Fruit fly (Drosophila melanogaster): Measurements from ENCODE around the gene CG43844.
A peak's percentile ranks its signal among the peaks of the same experiment; 100 is the strongest.

The CG43844 gene

dm6 chr3R:21937075-21937950 lies 48.0 kb downstream of the CG43844 start (continued):
- TF ChIP-seq Aef1 (GFP tag; IDR thresholded peaks at IDR 0.05) (peak; percentile 24; the same call in 1 of the 3 replicates), CG15269 (tag; optimal IDR thresholded peaks at IDR 0.05) (peak; percentile 31), CG3847 (GFP tag; IDR thresholded peaks at IDR 0.05) (no peak), klu (GFP tag; IDR thresholded peaks at IDR 0.05) (no peak), da (GFP tag; optimal IDR thresholded peaks at IDR 0.05) (no peak), Sin3A (optimal IDR thresholded peaks at IDR 0.05) (no peak), CG1602 (GFP tag; optimal IDR thresholded peaks at IDR 0.05) (no peak), Hr39 (optimal IDR thresholded peaks at IDR 0.05) (no peak), Bteb2 (GFP tag; optimal IDR thresholded peaks at IDR 0.05) (no peak), gce (GFP tag; IDR thresholded peaks at IDR 0.05) (no peak), kni (GFP tag; optimal IDR thresholded peaks at IDR 0.05) (no peak), CG7357 (GFP tag; IDR thresholded peaks at IDR 0.05) (peak; percentile 27; the same call in 1 of the 3 replicates), gsb (GFP tag; IDR thresholded peaks at IDR 0.05) (no peak), mirr (GFP tag; optimal IDR thresholded peaks at IDR 0.05) (no peak), CG6765 (GFP tag; optimal IDR thresholded peaks at IDR 0.05) (no peak), pzg (GFP tag; optimal IDR thresholded peaks at IDR 0.05) (no peak), oc (tag; optimal IDR thresholded peaks at IDR 0.05) (no peak), CG18476 (GFP tag; optimal IDR thresholded peaks at IDR 0.05) (no peak), unc-4 (GFP tag; IDR thresholded peaks at IDR 0.05; ENCODE audit: partially characterized antibody) (no peak), ken (GFP tag; IDR thresholded peaks at IDR 0.05) (no peak), Opbp (GFP tag; IDR thresholded peaks at IDR 0.05; ENCODE audit: partially characterized antibody) (no peak), pb (GFP tag; optimal IDR thresholded peaks at IDR 0.05) (peak; percentile 44), fd96Cb (tag; optimal IDR thresholded peaks at IDR 0.05) (peak; percentile 49), Dbx (GFP tag; IDR thresholded peaks at IDR 0.05) (no peak), CG7745 (tag; optimal IDR thresholded peaks at IDR 0.05) (no peak), phol (tag; optimal IDR thresholded peaks at IDR 0.05) (peak; percentile 51), CG12744 (GFP tag; optimal IDR thresholded peaks at IDR 0.05) (no peak), CG12071 (GFP tag; optimal IDR thresholded peaks at IDR 0.05) (no peak), eyg (GFP tag; optimal IDR thresholded peaks at IDR 0.05) (no peak), gsb-n (tag; optimal IDR thresholded peaks at IDR 0.05) (no peak), CG15514 (GFP tag; optimal IDR thresholded peaks at IDR 0.05) (no peak), eve (GFP tag; optimal IDR thresholded peaks at IDR 0.05) (no peak), Hand (GFP tag; optimal IDR thresholded peaks at IDR 0.05) (no peak), lab (GFP tag; optimal IDR thresholded peaks at IDR 0.05) (peak; percentile 33), CG18011 (GFP tag; optimal IDR thresholded peaks at IDR 0.05) (no peak), ro (GFP tag; IDR thresholded peaks at IDR 0.05) (no peak), CG43689 (GFP tag; IDR thresholded peaks at IDR 0.05) (no peak), CG16779 (GFP tag; IDR thresholded peaks at IDR 0.05) (no peak), CG11456 (GFP tag; IDR thresholded peaks at IDR 0.05) (no peak), wor (GFP tag; IDR thresholded peaks at IDR 0.05) (0 out of 2 replicates have a peak, but pooled peaks have one; percentile 11), CG4820 (GFP tag; optimal IDR thresholded peaks at IDR 0.05) (peak; percentile 32), pfk (GFP tag; optimal IDR thresholded peaks at IDR 0.05) (no peak), CG1233 (GFP tag; optimal IDR thresholded peaks at IDR 0.05) (no peak), org-1 (GFP tag; optimal IDR thresholded peaks at IDR 0.05) (no peak), CG3407 (GFP tag; optimal IDR thresholded peaks at IDR 0.05) (no peak), NfI (GFP tag; optimal IDR thresholded peaks at IDR 0.05) (peak; percentile 31), CG13287 (GFP tag; IDR thresholded peaks at IDR 0.05; ENCODE audit: partially characterized antibody) (no peak), Dp (GFP tag; optimal IDR thresholded peaks at IDR 0.05) (no peak), Eip74EF (GFP tag; optimal IDR thresholded peaks at IDR 0.05) (no peak), mam (GFP tag; optimal IDR thresholded peaks at IDR 0.05) (no peak)

Measured in whole organism, embryonic.